Worm (Caenorhabditis elegans) whole organism, early embryonic: ENCODE measurements around the gene fbxa-147.

Source experiments
- B0310.2 ChIP-seq: sonication (generic microtip); optimal IDR thresholded peaks from 2 replicates; lab custom pipeline; 2016; ENCODE audit warnings: mild to moderate bottlenecking, missing genetic modification characterization, missing compliant biosample characterization
- F13C5.2 ChIP-seq: sonication (generic microtip); optimal IDR thresholded peaks from 2 replicates; lab custom pipeline; 2017; ENCODE audit warnings: mild to moderate bottlenecking, missing genetic modification characterization, inconsistent platforms, missing compliant biosample characterization
- ama-1 ChIP-seq: fragments of 150-350 bp; optimal IDR thresholded peaks from 2 replicates; lab custom pipeline; 2014
- ceh-13 ChIP-seq: fragments of 200-800 bp; sonication (Bioruptor generic); optimal IDR thresholded peaks from 2 replicates; lab custom pipeline; 2018; ENCODE audit warnings: mild to moderate bottlenecking, missing genetic modification characterization, missing compliant biosample characterization
- ceh-36 ChIP-seq: sonication (generic microtip); optimal IDR thresholded peaks from 2 replicates; lab custom pipeline; 2016; ENCODE audit warnings: missing genetic modification characterization, inconsistent platforms, missing compliant biosample characterization
- ets-7 ChIP-seq: sonication (generic microtip); optimal IDR thresholded peaks from 2 replicates; lab custom pipeline; 2016; ENCODE audit warnings: missing genotype, missing genetic modification characterization, missing compliant biosample characterization
- flt-1 ChIP-seq: fragments of 200-800 bp; sonication (Bioruptor generic); IDR thresholded peaks from 2 replicates; pipeline ENCODE4 v1.3.6; 2022; ENCODE audit warnings: missing genetic modification characterization, missing compliant biosample characterization
- hmbx-1 ChIP-seq: sonication (generic microtip); optimal IDR thresholded peaks from 2 replicates; lab custom pipeline; 2016; ENCODE audit warnings: mild to moderate bottlenecking, missing genetic modification characterization, missing compliant biosample characterization
- hmg-4 ChIP-seq: fragments of 200-800 bp; sonication (Bioruptor generic); optimal IDR thresholded peaks from 2 replicates; lab custom pipeline; 2018; ENCODE audit warnings: mild to moderate bottlenecking, missing genetic modification characterization, missing compliant biosample characterization
- scrt-1 ChIP-seq: fragments of 200-800 bp; sonication (Bioruptor generic); IDR thresholded peaks from 2 replicates; pipeline ENCODE4 v1.3.6; 2022; ENCODE audit warnings: missing genetic modification characterization, missing compliant biosample characterization
- tbx-11 ChIP-seq: fragments of 200-800 bp; sonication (Bioruptor generic); IDR thresholded peaks from 2 replicates; pipeline ENCODE4 v1.3.6; 2022; ENCODE audit warnings: missing genetic modification characterization, missing compliant biosample characterization
- tbx-37 ChIP-seq: fragments of 200-800 bp; sonication (Bioruptor generic); conservative IDR thresholded peaks from 2 replicates; pipeline ENCODE4 v1.3.6; 2022; ENCODE audit warnings: missing genetic modification reagents, missing genetic modification characterization, missing compliant biosample characterization
- tra-4 ChIP-seq: sonication (generic microtip); optimal IDR thresholded peaks from 2 replicates; lab custom pipeline; 2017; ENCODE audit warnings: missing genetic modification characterization, missing compliant biosample characterization

DNA sequence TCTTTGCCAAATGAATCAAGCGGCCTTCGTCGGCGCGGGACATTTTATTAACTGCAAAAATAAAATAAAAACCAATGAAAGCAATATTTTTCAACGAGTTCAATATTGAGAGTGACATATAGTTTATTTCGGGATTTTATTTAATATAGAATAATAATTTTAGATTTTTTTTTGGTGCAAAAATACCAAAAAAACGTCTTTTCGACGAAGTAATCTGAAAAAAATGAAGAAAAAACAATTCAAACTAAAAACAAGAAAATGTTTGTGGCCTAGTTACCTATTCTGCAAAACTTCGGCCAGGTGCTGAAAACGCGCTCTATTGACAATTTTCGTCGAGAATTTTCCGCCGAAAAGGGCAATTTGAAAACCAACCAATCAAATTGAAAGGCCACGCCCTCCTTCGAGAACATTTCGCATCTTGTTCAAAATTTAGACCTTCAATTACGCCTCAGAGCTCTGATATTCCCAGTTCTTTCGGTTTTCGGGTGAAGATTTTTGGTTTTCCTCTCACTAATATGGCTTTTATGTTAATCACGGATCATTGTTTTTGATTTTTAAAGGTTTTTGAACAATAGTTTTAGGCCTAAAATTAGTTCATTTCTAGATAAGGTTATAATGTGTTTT lies 30.8 kb upstream of the fbxa-147 start, which contains the start of gene C47E8.4:
- TF ChIP-seq scrt-1 (GFP tag; lab: Robert Waterston, UW) (no peak), ceh-36 (tag; lab: Kevin White, UChicago) (no peak), ama-1 (peak; percentile 66), tbx-11 (GFP tag; lab: Robert Waterston, UW) (no peak), ceh-13 (GFP tag; lab: Kevin White, UChicago) (no peak), flt-1 (GFP tag; lab: Robert Waterston, UW) (peak; percentile 34; the same call in 1 of the 2 replicates), F13C5.2 (tag; lab: Kevin White, UChicago) (no peak), ets-7 (tag; lab: Kevin White, UChicago) (no peak), tra-4 (tag; lab: Kevin White, UChicago) (peak; percentile 57), B0310.2 (tag; lab: Kevin White, UChicago) (no peak), tbx-37 (GFP tag; lab: Robert Waterston, UW) (peak; percentile 75), hmg-4 (GFP tag; lab: Kevin White, UChicago) (peak; percentile 36), hmbx-1 (tag; lab: Kevin White, UChicago) (no peak)
